Fruit fly (Drosophila melanogaster) whole organism, embryonic: ENCODE data around the gene CG9166.
A peak's percentile ranks its signal among the peaks of the same experiment; 100 is the strongest.

ENCODE experiments used
- CG10959 ChIP-seq: fragments of 200-800 bp; sonication (Bioruptor generic); IDR thresholded peaks from 2 replicates; pipeline ENCODE4 v1.3.6; 2022; ENCODE audit warnings: missing biosample characterization, missing genetic modification characterization
- CG11247 ChIP-seq: fragments of 200-800 bp; sonication (Bioruptor generic); IDR thresholded peaks from 2 replicates; pipeline ENCODE4 v1.3.6; 2022; ENCODE audit warnings: missing biosample characterization, missing genetic modification characterization
- CG12659 ChIP-seq: fragments of 200-800 bp; sonication (Bioruptor generic); optimal IDR thresholded peaks from 3 replicates; lab custom pipeline; 2017; ENCODE audit warnings: mild to moderate bottlenecking, missing biosample characterization, missing genetic modification reagents, missing genetic modification characterization
- CG12744 ChIP-seq: fragments of 200-800 bp; sonication (Bioruptor generic); optimal IDR thresholded peaks from 2 replicates; lab custom pipeline; 2016; ENCODE audit warnings: missing biosample characterization, missing genetic modification characterization
- CG15479 ChIP-seq: fragments of 200-800 bp; sonication (Bioruptor generic); optimal IDR thresholded peaks from 3 replicates; lab custom pipeline; 2019; ENCODE audit warnings: missing biosample characterization, mild to moderate bottlenecking, missing genetic modification characterization, moderate library complexity
- CG15514 ChIP-seq: fragments of 200-800 bp; sonication (Bioruptor generic); optimal IDR thresholded peaks from 3 replicates; lab custom pipeline; 2017; ENCODE audit warnings: missing biosample characterization, missing genetic modification characterization, mild to moderate bottlenecking, moderate library complexity, missing genetic modification reagents
- CG17186 ChIP-seq: fragments of 200-800 bp; sonication (Bioruptor generic); optimal IDR thresholded peaks from 3 replicates; lab custom pipeline; 2017; ENCODE audit warnings: missing biosample characterization, missing genetic modification reagents, missing genetic modification characterization
- CG18476 ChIP-seq: fragments of 200-800 bp; sonication (Bioruptor generic); optimal IDR thresholded peaks from 2 replicates; lab custom pipeline; 2016; ENCODE audit warnings: missing biosample characterization, mild to moderate bottlenecking, missing genetic modification characterization
- CG18599 ChIP-seq: fragments of 200-800 bp; sonication (Bioruptor generic); optimal IDR thresholded peaks from 3 replicates; lab custom pipeline; 2017; ENCODE audit warnings: missing biosample characterization, missing genetic modification characterization, mild to moderate bottlenecking, moderate library complexity, missing genetic modification reagents
- CG2712 ChIP-seq: fragments of 200-800 bp; optimal IDR thresholded peaks from 3 replicates; lab custom pipeline; 2019; ENCODE audit warnings: missing biosample characterization, mild to moderate bottlenecking, missing genetic modification characterization, moderate library complexity
- CG3281 ChIP-seq: fragments of 200-800 bp; sonication (Bioruptor generic); optimal IDR thresholded peaks from 3 replicates; lab custom pipeline; 2017; ENCODE audit warnings: missing biosample characterization, mild to moderate bottlenecking, missing genetic modification characterization
- CG3995 ChIP-seq: fragments of 200-800 bp; sonication (Bioruptor generic); optimal IDR thresholded peaks from 3 replicates; lab custom pipeline; 2016; ENCODE audit warnings: missing biosample characterization, missing genetic modification characterization
- CG4328 ChIP-seq: fragments of 200-800 bp; sonication (Bioruptor generic); optimal IDR thresholded peaks from 3 replicates; lab custom pipeline; 2017; ENCODE audit warnings: missing biosample characterization, missing genetic modification reagents, missing genetic modification characterization
- CG4404 ChIP-seq: fragments of 200-800 bp; sonication (Bioruptor generic); IDR thresholded peaks from 2 replicates; pipeline ENCODE4 v1.3.6; 2022; ENCODE audit warnings: missing biosample characterization, missing genetic modification characterization
- CG6765 ChIP-seq: fragments of 200-800 bp; sonication (Bioruptor generic); optimal IDR thresholded peaks from 3 replicates; lab custom pipeline; 2017; ENCODE audit warnings: missing biosample characterization, mild to moderate bottlenecking, missing genetic modification characterization
- CG6813 ChIP-seq: fragments of 200-800 bp; sonication (Bioruptor generic); optimal IDR thresholded peaks from 2 replicates; lab custom pipeline; 2017; ENCODE audit warnings: missing biosample characterization, missing genetic modification characterization, mild to moderate bottlenecking, moderate library complexity, missing genetic modification reagents
- CG7928 ChIP-seq: fragments of 200-800 bp; sonication (Bioruptor generic); optimal IDR thresholded peaks from 2 replicates; lab custom pipeline; 2017; ENCODE audit warnings: missing biosample characterization, mild to moderate bottlenecking, missing genetic modification characterization
- CG8290 ChIP-seq, 3 experiments: fragments of 200-800 bp; sonication (Bioruptor generic); optimal IDR thresholded peaks; 2 replicates each; lab custom pipeline; 2016 to 2019; ENCODE audit warnings: missing biosample characterization in 3 of 3, missing genetic modification characterization in 3 of 3, mild to moderate bottlenecking in 2 of 3, moderate library complexity in 1 of 3
- CG9932 ChIP-seq: fragments of 200-800 bp; sonication (Bioruptor generic); IDR thresholded peaks from 2 replicates; pipeline ENCODE4 v1.3.6; 2022; ENCODE audit warnings: missing biosample characterization, missing genetic modification characterization
- Chrac-16 ChIP-seq: fragments of 200-800 bp; sonication (Bioruptor generic); optimal IDR thresholded peaks from 3 replicates; lab custom pipeline; 2016; ENCODE audit warnings: missing biosample characterization, missing genetic modification characterization
- Ets97D ChIP-seq: fragments of 200-800 bp; sonication (Bioruptor generic); optimal IDR thresholded peaks from 3 replicates; lab custom pipeline; 2016; ENCODE audit warnings: missing biosample characterization, missing genetic modification characterization
- Fer2 ChIP-seq: fragments of 200-800 bp; sonication (Bioruptor generic); optimal IDR thresholded peaks from 2 replicates; lab custom pipeline; 2018; ENCODE audit warnings: missing biosample characterization, mild to moderate bottlenecking, missing genetic modification characterization, moderate library complexity
- H15 ChIP-seq: fragments of 200-800 bp; sonication (Bioruptor generic); IDR thresholded peaks from 3 replicates; pipeline ENCODE4 v1.3.6; 2022; ENCODE audit warnings: missing biosample characterization, missing genetic modification characterization
- Lim3 ChIP-seq: fragments of 200-800 bp; sonication (Bioruptor generic); IDR thresholded peaks from 2 replicates; pipeline ENCODE4 v1.3.6; 2022; ENCODE audit warnings: missing biosample characterization, missing genetic modification characterization
- Oli ChIP-seq: fragments of 200-800 bp; sonication (Bioruptor generic); optimal IDR thresholded peaks from 2 replicates; lab custom pipeline; 2018; ENCODE audit warnings: missing biosample characterization, mild to moderate bottlenecking, missing genetic modification characterization, moderate library complexity
- Sin3A ChIP-seq: fragments of >200 bp; optimal IDR thresholded peaks from 2 replicates; lab custom pipeline; 2018
- Spps ChIP-seq: fragments of 200-800 bp; sonication (Bioruptor generic); optimal IDR thresholded peaks from 2 replicates; lab custom pipeline; 2018; ENCODE audit warnings: missing biosample characterization, mild to moderate bottlenecking, missing genetic modification characterization
- TFAM ChIP-seq: fragments of 200-800 bp; sonication (Bioruptor generic); optimal IDR thresholded peaks from 2 replicates; lab custom pipeline; 2017; ENCODE audit warnings: missing biosample characterization, missing genetic modification characterization, inconsistent platforms
- Taf1 ChIP-seq: fragments of 200-800 bp; sonication (Bioruptor generic); IDR thresholded peaks from 2 replicates; pipeline ENCODE4 v1.3.6; 2022; ENCODE audit warnings: missing biosample characterization, missing genetic modification characterization
- Vsx1 ChIP-seq: fragments of 200-800 bp; sonication (Bioruptor generic); optimal IDR thresholded peaks from 2 replicates; lab custom pipeline; 2017; ENCODE audit warnings: missing biosample characterization, mild to moderate bottlenecking, missing genetic modification characterization, missing genetic modification reagents
- chn ChIP-seq: fragments of 200-800 bp; sonication (Bioruptor generic); optimal IDR thresholded peaks from 2 replicates; lab custom pipeline; 2016; ENCODE audit warnings: missing biosample characterization, missing genetic modification characterization
- crc ChIP-seq: fragments of 200-800 bp; sonication (Bioruptor generic); optimal IDR thresholded peaks from 2 replicates; lab custom pipeline; 2016; ENCODE audit warnings: missing biosample characterization, missing genetic modification characterization
- croc ChIP-seq: fragments of 200-800 bp; sonication (Bioruptor generic); conservative IDR thresholded peaks from 3 replicates; pipeline ENCODE4 v1.3.6; 2022; ENCODE audit warnings: missing biosample characterization, missing genetic modification characterization
- danr ChIP-seq: fragments of 200-800 bp; sonication (Bioruptor generic); IDR thresholded peaks from 2 replicates; pipeline ENCODE4 v1.3.6; 2022; ENCODE audit warnings: missing biosample characterization, missing genetic modification characterization
- ems ChIP-seq: fragments of 200-800 bp; sonication (Bioruptor generic); optimal IDR thresholded peaks from 3 replicates; lab custom pipeline; 2016; ENCODE audit warnings: missing biosample characterization, missing genetic modification characterization
- fru ChIP-seq: fragments of >200 bp; optimal IDR thresholded peaks from 2 replicates; lab custom pipeline; 2017
- gcm ChIP-seq: fragments of 200-800 bp; sonication (Bioruptor generic); optimal IDR thresholded peaks from 2 replicates; lab custom pipeline; 2019; ENCODE audit warnings: missing biosample characterization, mild to moderate bottlenecking, missing genetic modification characterization, moderate library complexity
- gfzf ChIP-seq: fragments of 200-800 bp; sonication (Bioruptor generic); optimal IDR thresholded peaks from 2 replicates; lab custom pipeline; 2016; ENCODE audit warnings: missing biosample characterization, mild to moderate bottlenecking, missing genetic modification characterization, moderate library complexity
- grn ChIP-seq: fragments of 200-800 bp; sonication (Bioruptor generic); optimal IDR thresholded peaks from 3 replicates; lab custom pipeline; 2017; ENCODE audit warnings: missing biosample characterization, missing genetic modification characterization
- hth ChIP-seq: fragments of >200 bp; optimal IDR thresholded peaks from 2 replicates; lab custom pipeline; 2017; ENCODE audit warnings: inconsistent platforms
- inv ChIP-seq: fragments of 200-800 bp; sonication (Bioruptor generic); IDR thresholded peaks from 2 replicates; pipeline ENCODE4 v1.3.6; 2022; ENCODE audit warnings: missing biosample characterization, missing genetic modification characterization; ENCODE audit not compliant: partially characterized antibody
- kah ChIP-seq: fragments of 200-800 bp; sonication (Bioruptor generic); optimal IDR thresholded peaks from 2 replicates; lab custom pipeline; 2018; ENCODE audit warnings: missing biosample characterization, mild to moderate bottlenecking, missing genetic modification characterization
- lab ChIP-seq: fragments of 200-800 bp; sonication (Bioruptor generic); optimal IDR thresholded peaks from 3 replicates; lab custom pipeline; 2017; ENCODE audit warnings: missing biosample characterization, missing genetic modification characterization, mild to moderate bottlenecking, moderate library complexity, missing genetic modification reagents
- mld ChIP-seq: fragments of 200-800 bp; sonication (Bioruptor generic); IDR thresholded peaks from 3 replicates; pipeline ENCODE4 v1.3.6; 2022; ENCODE audit warnings: missing biosample characterization, missing genetic modification characterization; ENCODE audit not compliant: partially characterized antibody
- salm ChIP-seq: fragments of 200-800 bp; sonication (Bioruptor generic); optimal IDR thresholded peaks from 2 replicates; lab custom pipeline; 2018; ENCODE audit warnings: missing biosample characterization, mild to moderate bottlenecking, missing genetic modification characterization
- tgo ChIP-seq: fragments of 200-800 bp; sonication (Bioruptor generic); IDR thresholded peaks from 3 replicates; pipeline ENCODE4 v1.3.6; 2022; ENCODE audit warnings: missing biosample characterization, missing genetic modification characterization
- tx ChIP-seq: fragments of 200-800 bp; sonication (Bioruptor generic); optimal IDR thresholded peaks from 2 replicates; lab custom pipeline; 2016; ENCODE audit warnings: missing biosample characterization, missing genetic modification characterization
- yki ChIP-seq: fragments of >200 bp; optimal IDR thresholded peaks from 3 replicates; lab custom pipeline; 2018
- zen2 ChIP-seq: fragments of 200-800 bp; sonication (Bioruptor generic); IDR thresholded peaks from 3 replicates; pipeline ENCODE4 v1.3.6; 2022; ENCODE audit warnings: missing biosample characterization, missing genetic modification characterization; ENCODE audit not compliant: partially characterized antibody

CG9166 gene

DNA sequence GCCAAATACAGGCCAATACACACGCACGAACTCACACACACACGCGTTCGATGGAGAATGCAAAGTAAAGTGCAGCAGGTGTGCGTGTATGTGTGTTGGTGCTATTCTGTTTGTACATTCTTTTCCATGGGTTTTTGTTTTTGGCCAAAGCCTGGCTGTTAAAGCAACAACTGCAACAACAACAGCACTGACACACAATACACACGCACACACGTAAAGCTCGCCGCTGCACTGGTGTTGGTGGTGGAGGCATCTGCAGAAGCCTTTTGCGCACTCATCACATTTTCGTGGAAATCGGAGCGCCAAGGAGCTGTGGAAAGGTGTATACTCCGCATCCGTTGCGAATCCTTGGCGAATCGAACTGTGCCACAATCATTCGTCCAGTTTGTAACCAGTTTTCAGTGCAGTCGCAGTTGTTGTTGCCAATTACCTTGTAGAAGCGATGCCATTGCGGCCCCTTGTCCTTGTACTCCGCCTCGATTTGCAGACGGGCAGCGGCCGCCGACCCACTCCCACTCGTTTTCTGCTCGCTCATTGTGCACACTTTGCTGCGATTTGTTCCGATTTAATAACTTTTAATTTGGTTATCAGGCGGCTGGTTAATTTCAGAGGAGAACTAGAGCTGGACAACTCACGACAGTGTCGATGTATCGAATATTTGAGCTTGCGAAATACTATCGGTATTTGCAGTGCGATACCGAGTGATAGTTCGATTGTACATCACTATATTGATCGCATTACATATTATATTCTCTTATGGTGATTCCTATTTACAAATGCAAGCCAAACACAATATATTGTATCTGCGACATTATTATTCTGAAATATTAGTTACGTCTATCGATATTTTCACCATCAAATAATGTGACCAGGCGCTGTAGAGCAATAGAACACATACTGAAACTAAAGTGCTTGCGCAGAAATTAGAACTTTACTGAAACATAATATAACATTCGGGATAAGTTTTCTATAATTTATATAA, 683 bp upstream of the CG9166 start (continued):
- TF ChIP-seq tx (peak; percentile 34), CG9932 (GFP tag; lab: Robert Waterston, UW) (peak; percentile 81), inv (GFP tag; lab: Robert Waterston, UW) (peak; percentile 99), CG7928 (GFP tag; lab: Kevin White, UChicago) (no peak), mld (GFP tag; lab: Robert Waterston, UW) (peak; percentile 98), CG15479 (GFP tag; lab: Kevin White, UChicago) (peak; percentile 45), salm (tag; lab: Kevin White, UChicago) (no peak), CG18599 (GFP tag; lab: Kevin White, UChicago) (no peak), CG2712 (tag; lab: Kevin White, UChicago) (peak; percentile 59), Vsx1 (GFP tag; lab: Kevin White, UChicago) (no peak), CG8290 (GFP tag; optimal IDR thresholded peaks at IDR 0.05; lab: Kevin White, UChicago) (peak; percentile 39), CG8290 (tag; optimal IDR thresholded peaks at IDR 0.05; lab: Kevin White, UChicago) (peak in 1 of 2 experiments; percentile 77), hth (lab: Kevin White, UChicago) (no peak), gcm (no peak), CG4328 (GFP tag; lab: Kevin White, UChicago) (no peak), kah (no peak), CG15514 (GFP tag; lab: Kevin White, UChicago) (peak; percentile 69), chn (GFP tag; lab: Kevin White, UChicago) (peak; percentile 18), CG6813 (GFP tag; lab: Kevin White, UChicago) (no peak), grn (GFP tag; lab: Kevin White, UChicago) (no peak), CG18476 (GFP tag; lab: Kevin White, UChicago) (no peak), Lim3 (GFP tag; lab: Robert Waterston, UW) (no peak), TFAM (GFP tag; lab: Kevin White, UChicago) (no peak), CG17186 (GFP tag; lab: Kevin White, UChicago) (peak; percentile 33), CG4404 (GFP tag; lab: Robert Waterston, UW) (no peak), lab (GFP tag; lab: Kevin White, UChicago) (peak; percentile 44), Oli (tag; lab: Kevin White, UChicago) (peak; percentile 0), croc (GFP tag; lab: Robert Waterston, UW) (no peak), CG3281 (GFP tag; lab: Kevin White, UChicago) (peak; percentile 4), tgo (no peak; the same call in 2 of the 3 replicates), CG3995 (GFP tag; lab: Kevin White, UChicago) (peak; percentile 81), H15 (GFP tag; lab: Robert Waterston, UW) (no peak), danr (GFP tag; lab: Robert Waterston, UW) (no peak), Fer2 (tag; lab: Kevin White, UChicago) (no peak), CG12744 (GFP tag; lab: Kevin White, UChicago) (no peak), Taf1 (GFP tag; lab: Robert Waterston, UW) (no peak), CG10959 (GFP tag; lab: Robert Waterston, UW) (no peak), crc (peak; percentile 0), Sin3A (lab: Kevin White, UChicago) (peak; percentile 36), zen2 (peak; percentile 98), fru (no peak), Chrac-16 (GFP tag; lab: Kevin White, UChicago) (peak; percentile 15), ems (GFP tag; lab: Kevin White, UChicago) (peak; percentile 5), yki (lab: Kevin White, UChicago) (no peak), gfzf (GFP tag; lab: Kevin White, UChicago) (peak; percentile 59), CG11247 (no peak), Spps (no peak), CG12659 (GFP tag; lab: Kevin White, UChicago) (peak; percentile 60), Ets97D (GFP tag; lab: Kevin White, UChicago) (peak; percentile 42), CG6765 (GFP tag; lab: Kevin White, UChicago) (no peak)
